Worm (Caenorhabditis elegans): ENCODE measurements around the gene rilp-1.

DNA sequence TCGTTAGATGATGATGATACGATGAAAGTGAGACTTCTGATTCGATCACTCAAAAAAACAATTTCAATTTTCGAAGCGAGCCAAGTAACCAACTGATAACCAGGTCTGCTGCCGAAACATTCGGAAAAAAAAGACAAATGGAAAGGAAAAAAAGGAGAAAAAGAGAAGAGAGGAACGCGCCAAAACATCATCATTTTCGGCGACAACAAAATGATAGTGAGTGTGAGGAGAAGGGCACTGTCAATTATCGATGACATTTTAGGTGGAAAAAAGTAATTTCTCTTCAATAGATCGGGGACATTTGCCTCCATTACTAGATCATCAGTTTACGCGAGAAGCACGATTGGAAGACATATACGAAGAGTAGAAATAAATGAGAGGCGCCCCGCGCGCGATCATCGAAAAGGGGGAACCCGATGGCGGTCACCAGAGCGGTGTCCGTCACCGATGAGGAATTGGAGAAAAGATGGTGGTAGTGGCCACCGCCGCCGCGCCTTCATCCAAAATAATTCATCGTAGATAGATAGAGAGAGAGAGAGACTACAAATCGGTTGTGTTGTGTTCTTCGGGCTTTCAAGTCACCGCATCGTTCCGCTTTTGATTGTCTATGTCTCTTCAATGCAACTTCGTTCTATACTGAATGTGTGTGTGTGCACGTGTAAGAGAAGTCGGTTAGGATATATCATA lies 14.6 kb upstream of the rilp-1 start:
- TF ChIP-seq vab-15 (tag; optimal IDR thresholded peaks at IDR 0.05) (no peak), nhr-11 (tag; optimal IDR thresholded peaks at IDR 0.05) (no peak), dpl-1 (GFP tag; optimal IDR thresholded peaks at IDR 0.05) (no peak), jun-1 (tag; optimal IDR thresholded peaks at IDR 0.05) (no peak), skn-1 (tag; optimal IDR thresholded peaks at IDR 0.05) (no peak), nhr-90 (tag; optimal IDR thresholded peaks at IDR 0.05; ENCODE audit: poor library complexity) (no peak), sptf-1 (tag; optimal IDR thresholded peaks at IDR 0.05) (no peak), aly-2 (tag; optimal IDR thresholded peaks at IDR 0.05) (no peak), egl-27 (tag; optimal IDR thresholded peaks at IDR 0.05) (no peak), hpl-2 (GFP tag; optimal IDR thresholded peaks at IDR 0.05) (no peak), tbx-2 (tag; optimal IDR thresholded peaks at IDR 0.05) (no peak), mep-1 (tag; optimal IDR thresholded peaks at IDR 0.05) (no peak)

All from whole organism, L1 larva.